Fruit fly (Drosophila melanogaster): ENCODE results near the gene aph-1.
A peak's percentile ranks its signal among the peaks of the same experiment; 100 is the strongest.

Gene aph-1

dm6 chr2L:2767627-2768026, 1.6 kb downstream of the aph-1 start, which contains the start of the genes Taf10b and Taf10:
Gene Taf10b, minus strand, starts transcription at chr2L:2767845.
Gene Taf10, plus strand, starts transcription at chr2L:2767890.
- TF ChIP-seq Sp1 (GFP tag; optimal IDR thresholded peaks at IDR 0.05) (peak; percentile 18), jim (GFP tag; optimal IDR thresholded peaks at IDR 0.05) (no peak), Vsx2 (GFP tag; optimal IDR thresholded peaks at IDR 0.05; ENCODE audit: partially characterized antibody) (no peak), h (GFP tag; optimal IDR thresholded peaks at IDR 0.05) (peak; percentile 4), CrebA (GFP tag; optimal IDR thresholded peaks at IDR 0.05; ENCODE audit: borderline replicate concordance) (no peak), fru (GFP tag; optimal IDR thresholded peaks at IDR 0.05) (no peak), usp (GFP tag; optimal IDR thresholded peaks at IDR 0.05) (no peak), dl (GFP tag; optimal IDR thresholded peaks at IDR 0.05; ENCODE audit: insufficient read depth in 1 of 2, partially characterized antibody in 2 of 2) (no peak), Hr78 (GFP tag; optimal IDR thresholded peaks at IDR 0.05) (no peak), rgr (GFP tag; optimal IDR thresholded peaks at IDR 0.05) (peak; percentile 31), brk (GFP tag; optimal IDR thresholded peaks at IDR 0.05) (no peak), Rel (GFP tag; optimal IDR thresholded peaks at IDR 0.05) (no peak), Rel (tag; optimal IDR thresholded peaks at IDR 0.05) (peak; percentile 41), dsf (GFP tag; optimal IDR thresholded peaks at IDR 0.05; ENCODE audit: borderline replicate concordance) (no peak), Hr83 (GFP tag; optimal IDR thresholded peaks at IDR 0.05; ENCODE audit: poor library complexity, severe bottlenecking) (peak; percentile 2)

dm6 chr2L:2769476-2770185, 3.6 kb downstream of the aph-1 start, which contains the start of the genes colt and HINT1:
Gene colt, minus strand, starts transcription at chr2L:2770069.
Gene HINT1, plus strand, starts transcription at chr2L:2770135.
- no peak for TF ChIP-seq GATAd (GFP tag; optimal IDR thresholded peaks at IDR 0.05)
- TF ChIP-seq HLH106 (tag; optimal IDR thresholded peaks at IDR 0.05), result peak; percentile 4
- TF ChIP-seq jim (GFP tag; optimal IDR thresholded peaks at IDR 0.05), result no peak
- TF ChIP-seq br (GFP tag; optimal IDR thresholded peaks at IDR 0.05), result peak; percentile 33
- peak; percentile 94 for TF ChIP-seq Hnf4 (GFP tag; optimal IDR thresholded peaks at IDR 0.05)
- peak; percentile 12 for TF ChIP-seq h (GFP tag; optimal IDR thresholded peaks at IDR 0.05)
- TF ChIP-seq Sp1 (GFP tag; optimal IDR thresholded peaks at IDR 0.05), result peak; percentile 57
- TF ChIP-seq Rel (GFP tag; optimal IDR thresholded peaks at IDR 0.05), result no peak
- peak; percentile 53 for TF ChIP-seq Rel (tag; optimal IDR thresholded peaks at IDR 0.05)
- TF ChIP-seq N (GFP tag; optimal IDR thresholded peaks at IDR 0.05), result no peak

dm6 chr2L:2771676-2772075, 5.6 kb downstream of the aph-1 start, which contains the start of gene CG15399:
Gene CG15399, minus strand, starts transcription at chr2L:2771776.
- no peak for TF ChIP-seq Sp1 (GFP tag; optimal IDR thresholded peaks at IDR 0.05)
- TF ChIP-seq Vsx2 (GFP tag; optimal IDR thresholded peaks at IDR 0.05; ENCODE audit: partially characterized antibody), result no peak
- TF ChIP-seq CG9705 (GFP tag; optimal IDR thresholded peaks at IDR 0.05), result no peak

dm6 chr2L:2782790-2783189, 16.8 kb downstream of the aph-1 start:
- TF ChIP-seq Mio (GFP tag; optimal IDR thresholded peaks at IDR 0.05) (no peak), lola (GFP tag; optimal IDR thresholded peaks at IDR 0.05) (no peak), tai (GFP tag; optimal IDR thresholded peaks at IDR 0.05) (no peak), Abd-B (GFP tag; optimal IDR thresholded peaks at IDR 0.05) (no peak), woc (GFP tag; optimal IDR thresholded peaks at IDR 0.05) (no peak), CG9705 (GFP tag; optimal IDR thresholded peaks at IDR 0.05) (no peak), Vsx2 (GFP tag; optimal IDR thresholded peaks at IDR 0.05; ENCODE audit: partially characterized antibody) (no peak), GATAd (GFP tag; optimal IDR thresholded peaks at IDR 0.05) (no peak), Dif (GFP tag; optimal IDR thresholded peaks at IDR 0.05; ENCODE audit: partially characterized antibody) (no peak), ey (GFP tag; optimal IDR thresholded peaks at IDR 0.05) (no peak), Hnf4 (GFP tag; optimal IDR thresholded peaks at IDR 0.05) (no peak), br (GFP tag; optimal IDR thresholded peaks at IDR 0.05) (no peak), pan (optimal IDR thresholded peaks at IDR 0.05) (no peak), Rel (GFP tag; optimal IDR thresholded peaks at IDR 0.05) (no peak), Rel (tag; optimal IDR thresholded peaks at IDR 0.05) (no peak), HLH106 (tag; optimal IDR thresholded peaks at IDR 0.05) (no peak), OdsH (GFP tag; optimal IDR thresholded peaks at IDR 0.05) (no peak), CG32264 (GFP tag; optimal IDR thresholded peaks at IDR 0.05) (no peak), sage (GFP tag; optimal IDR thresholded peaks at IDR 0.05) (no peak), dmrt93B (GFP tag; optimal IDR thresholded peaks at IDR 0.05) (no peak), dsf (GFP tag; optimal IDR thresholded peaks at IDR 0.05; ENCODE audit: borderline replicate concordance) (no peak)

Data from whole organism, wandering third instar larva.